Worm (Caenorhabditis elegans) whole organism, mixed stage, embryonic: Measurements from ENCODE around the gene W01B6.6.

Experiments
- M03D4.4 ChIP-seq: sonication (generic microtip); optimal IDR thresholded peaks from 2 replicates; lab custom pipeline; 2017; ENCODE audit warnings: mild to moderate bottlenecking, missing genetic modification characterization, missing compliant biosample characterization
- bed-3 ChIP-seq: fragments of 200-800 bp; sonication (Bioruptor generic); optimal IDR thresholded peaks from 3 replicates; lab custom pipeline; 2018; ENCODE audit warnings: mild to moderate bottlenecking, missing genetic modification characterization, moderate library complexity, missing compliant biosample characterization
- ceh-39 ChIP-seq: fragments of 150-350 bp; optimal IDR thresholded peaks from 2 replicates; lab custom pipeline; 2014; ENCODE audit warnings: missing biosample characterization, missing genetic modification characterization
- ces-1 ChIP-seq: fragments of 150-350 bp; optimal IDR thresholded peaks from 2 replicates; lab custom pipeline; 2014; ENCODE audit warnings: missing biosample characterization, missing genetic modification reagents, missing genetic modification characterization
- cnd-1 ChIP-seq: fragments of 200-800 bp; sonication (Bioruptor generic); optimal IDR thresholded peaks from 2 replicates; lab custom pipeline; 2018; ENCODE audit warnings: mild to moderate bottlenecking, missing genetic modification characterization, missing compliant biosample characterization
- elt-3 ChIP-seq: fragments of 150-350 bp; optimal IDR thresholded peaks from 2 replicates; lab custom pipeline; 2014; ENCODE audit warnings: missing biosample characterization, missing genetic modification characterization
- ham-2 ChIP-seq: fragments of 200-800 bp; sonication (Bioruptor generic); optimal IDR thresholded peaks from 2 replicates; lab custom pipeline; 2018; ENCODE audit warnings: mild to moderate bottlenecking, missing genetic modification characterization, missing compliant biosample characterization
- hlh-1 ChIP-seq: fragments of 150-350 bp; optimal IDR thresholded peaks from 2 replicates; lab custom pipeline; 2014; ENCODE audit warnings: missing biosample characterization, missing genetic modification reagents, missing genetic modification characterization
- lin-13 ChIP-seq: fragments of 150-350 bp; optimal IDR thresholded peaks from 2 replicates; lab custom pipeline; 2014; ENCODE audit warnings: missing biosample characterization, missing genetic modification characterization
- lsy-2 ChIP-seq: fragments of 150-350 bp; optimal IDR thresholded peaks from 2 replicates; lab custom pipeline; 2014; ENCODE audit warnings: missing biosample characterization, missing genetic modification characterization
- mab-5 ChIP-seq: fragments of 150-350 bp; optimal IDR thresholded peaks from 2 replicates; lab custom pipeline; 2014; ENCODE audit warnings: missing biosample characterization, missing genetic modification characterization
- mep-1 ChIP-seq: fragments of 150-350 bp; optimal IDR thresholded peaks from 2 replicates; lab custom pipeline; 2017; ENCODE audit warnings: missing biosample characterization, missing genetic modification reagents, missing genetic modification characterization, inconsistent platforms
- mls-2 ChIP-seq: sonication (generic microtip); optimal IDR thresholded peaks from 2 replicates; lab custom pipeline; 2016; ENCODE audit warnings: mild to moderate bottlenecking, missing genetic modification characterization, moderate library complexity, missing compliant biosample characterization
- nhr-12 ChIP-seq: fragments of 150-350 bp; optimal IDR thresholded peaks from 2 replicates; lab custom pipeline; 2014; ENCODE audit warnings: missing biosample characterization, missing genetic modification characterization
- nhr-2 ChIP-seq: fragments of 150-350 bp; optimal IDR thresholded peaks from 2 replicates; lab custom pipeline; 2014; ENCODE audit warnings: missing biosample characterization, missing genetic modification characterization
- nhr-237 ChIP-seq: fragments of 150-350 bp; optimal IDR thresholded peaks from 2 replicates; lab custom pipeline; 2014; ENCODE audit warnings: missing biosample characterization, missing genetic modification characterization
- nhr-28 ChIP-seq: fragments of 150-350 bp; optimal IDR thresholded peaks from 2 replicates; lab custom pipeline; 2014; ENCODE audit warnings: missing biosample characterization, missing genetic modification characterization
- nhr-76 ChIP-seq: sonication (generic microtip); optimal IDR thresholded peaks from 2 replicates; lab custom pipeline; 2017; ENCODE audit warnings: missing biosample characterization, missing genetic modification characterization
- pha-4 ChIP-seq: fragments of 150-350 bp; optimal IDR thresholded peaks from 2 replicates; lab custom pipeline; 2018; ENCODE audit warnings: missing biosample characterization, missing genetic modification reagents, missing genetic modification characterization
- sem-2 ChIP-seq: fragments of 200-800 bp; sonication (Bioruptor generic); optimal IDR thresholded peaks from 2 replicates; lab custom pipeline; 2018; ENCODE audit warnings: mild to moderate bottlenecking, missing genetic modification characterization, missing compliant biosample characterization
- snpc-4 ChIP-seq: fragments of 150-350 bp; optimal IDR thresholded peaks from 2 replicates; lab custom pipeline; 2014; ENCODE audit warnings: missing biosample characterization, missing genetic modification characterization
- tbx-8 ChIP-seq: fragments of 200-800 bp; sonication (Bioruptor generic); optimal IDR thresholded peaks from 2 replicates; lab custom pipeline; 2018; ENCODE audit warnings: mild to moderate bottlenecking, missing genetic modification characterization, moderate library complexity, missing compliant biosample characterization
- unc-120 ChIP-seq: sonication (generic microtip); optimal IDR thresholded peaks from 2 replicates; lab custom pipeline; 2017; ENCODE audit warnings: missing genetic modification characterization, missing compliant biosample characterization; ENCODE audit not compliant: poor library complexity, severe bottlenecking
- unc-39 ChIP-seq: fragments of 150-350 bp; optimal IDR thresholded peaks from 2 replicates; lab custom pipeline; 2014; ENCODE audit warnings: missing biosample characterization, missing genetic modification characterization
- zip-8 ChIP-seq: fragments of 150-350 bp; optimal IDR thresholded peaks from 2 replicates; lab custom pipeline; 2014; ENCODE audit warnings: missing biosample characterization, missing genetic modification characterization
- ztf-11 ChIP-seq: fragments of 150-350 bp; optimal IDR thresholded peaks from 2 replicates; lab custom pipeline; 2014; ENCODE audit warnings: missing biosample characterization, missing genetic modification characterization

W01B6.6 gene

ce11 chrIV:10128906-10129386, 48.0 kb downstream of the W01B6.6 start, which contains the start of the genes gtbp-1 and K08F4.3:
Gene gtbp-1 (minus strand): TSS chrIV:10128956.
Gene K08F4.3 (plus strand): TSS chrIV:10129257.
- TF ChIP-seq ham-2 (GFP tag; lab: Kevin White, UChicago) (no peak), elt-3 (tag; lab: Kevin White, UChicago) (no peak), bed-3 (GFP tag; lab: Kevin White, UChicago) (no peak), M03D4.4 (peak; percentile 23), nhr-237 (tag; lab: Kevin White, UChicago) (peak; percentile 39), ceh-39 (tag; lab: Kevin White, UChicago) (peak; percentile 52), pha-4 (tag; lab: Kevin White, UChicago) (peak; percentile 47), mep-1 (tag; lab: Kevin White, UChicago) (peak; percentile 74), hlh-1 (tag; lab: Kevin White, UChicago) (peak; percentile 6), unc-120 (tag; lab: Kevin White, UChicago) (peak; percentile 74), nhr-2 (tag; lab: Kevin White, UChicago) (no peak), lsy-2 (tag; lab: Kevin White, UChicago) (peak; percentile 73), lin-13 (tag; lab: Kevin White, UChicago) (peak; percentile 57)

ce11 chrIV:10129957-10130356, 49.0 kb downstream of the W01B6.6 start, which contains the start of gene glt-3:
Gene glt-3 (plus strand): TSS chrIV:10130257.
- TF ChIP-seq nhr-12 (tag; lab: Kevin White, UChicago) = no peak
- no peak for TF ChIP-seq sem-2 (GFP tag; lab: Kevin White, UChicago)
- no peak for TF ChIP-seq mab-5 (tag; lab: Kevin White, UChicago)
- no peak for TF ChIP-seq M03D4.4
- TF ChIP-seq lsy-2 (tag; lab: Kevin White, UChicago) = no peak
- TF ChIP-seq ces-1 (GFP tag; lab: Kevin White, UChicago) = no peak
- TF ChIP-seq cnd-1 (tag; lab: Kevin White, UChicago) = no peak
- no peak for TF ChIP-seq tbx-8 (GFP tag; lab: Kevin White, UChicago)
- no peak for TF ChIP-seq snpc-4 (tag; lab: Kevin White, UChicago)
- TF ChIP-seq zip-8 (tag; lab: Kevin White, UChicago) = no peak
- TF ChIP-seq nhr-28 = no peak
- TF ChIP-seq unc-39 = no peak
- no peak for TF ChIP-seq ztf-11
- TF ChIP-seq elt-3 (tag; lab: Kevin White, UChicago) = no peak
- no peak for TF ChIP-seq nhr-76 (tag; lab: Kevin White, UChicago)
- no peak for TF ChIP-seq nhr-2 (tag; lab: Kevin White, UChicago)
- TF ChIP-seq mls-2 (tag; lab: Kevin White, UChicago) = no peak
